Worm (Caenorhabditis elegans) whole organism, L1 larva: ENCODE results near the gene str-226.
A peak's percentile ranks its signal among the peaks of the same experiment; 100 is the strongest.

Source experiments
- F16B12.6 ChIP-seq: fragments of 150-350 bp; optimal IDR thresholded peaks from 2 replicates; lab custom pipeline; 2014; ENCODE audit warnings: missing biosample characterization, missing genetic modification characterization
- elt-2 ChIP-seq: sonication (generic microtip); optimal IDR thresholded peaks from 2 replicates; lab custom pipeline; 2016; ENCODE audit warnings: missing genetic modification characterization, mild to moderate bottlenecking, inconsistent platforms, missing compliant biosample characterization, missing genetic modification reagents
- nhr-237 ChIP-seq: fragments of 150-350 bp; optimal IDR thresholded peaks from 2 replicates; lab custom pipeline; 2014; ENCODE audit warnings: missing biosample characterization, missing genetic modification characterization

- no peak for TF ChIP-seq nhr-237 (tag; lab: Kevin White, UChicago)
- TF ChIP-seq elt-2 (tag; lab: Kevin White, UChicago) = peak; percentile 91
- no peak for TF ChIP-seq F16B12.6 (tag; lab: Kevin White, UChicago)
Measured at ce11 chrV:3505745-3506144, 6.7 kb upstream of the str-226 start.
